Fruit fly (Drosophila melanogaster): Measurements from ENCODE around the gene Idgf2.
A peak's percentile ranks its signal among the peaks of the same experiment; 100 is the strongest.

Idgf2 gene

DNA sequence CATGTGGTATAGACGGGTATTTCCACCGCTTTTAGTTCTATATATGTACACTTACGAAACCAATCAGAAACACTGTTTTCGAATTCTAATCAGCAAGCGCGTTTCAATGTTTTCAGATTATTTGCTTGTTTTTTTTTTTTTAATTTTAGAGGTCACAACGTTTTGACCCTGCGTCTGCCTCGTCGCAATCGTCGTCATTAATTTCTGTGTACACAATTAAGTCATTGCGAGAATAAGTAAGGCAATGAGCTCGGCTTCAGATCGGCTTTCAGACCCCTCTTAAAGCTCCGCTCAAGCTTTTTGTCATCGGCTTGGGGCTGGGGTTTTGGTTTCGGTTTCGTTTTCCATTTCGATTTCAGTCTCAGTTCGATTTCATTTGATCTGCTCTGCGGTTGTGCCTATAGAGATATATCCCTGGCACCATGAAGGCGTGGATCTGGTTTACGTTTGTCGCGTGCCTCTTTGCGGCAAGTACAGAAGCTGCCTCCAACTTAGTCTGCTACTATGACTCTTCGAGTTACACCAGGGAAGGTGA is at the start of gene Idgf2:
Idgf2 (plus strand) TSS at position 356 of the 535 bp plus-strand sequence.
- no peak for TF ChIP-seq psq (optimal IDR thresholded peaks at IDR 0.05)
- no peak for TF ChIP-seq usp (GFP tag; optimal IDR thresholded peaks at IDR 0.05)
- TF ChIP-seq Dll (optimal IDR thresholded peaks at IDR 0.05) = no peak
- TF ChIP-seq CG8478 (optimal IDR thresholded peaks at IDR 0.05) = no peak
- no peak for TF ChIP-seq pan (optimal IDR thresholded peaks at IDR 0.05)

DNA sequence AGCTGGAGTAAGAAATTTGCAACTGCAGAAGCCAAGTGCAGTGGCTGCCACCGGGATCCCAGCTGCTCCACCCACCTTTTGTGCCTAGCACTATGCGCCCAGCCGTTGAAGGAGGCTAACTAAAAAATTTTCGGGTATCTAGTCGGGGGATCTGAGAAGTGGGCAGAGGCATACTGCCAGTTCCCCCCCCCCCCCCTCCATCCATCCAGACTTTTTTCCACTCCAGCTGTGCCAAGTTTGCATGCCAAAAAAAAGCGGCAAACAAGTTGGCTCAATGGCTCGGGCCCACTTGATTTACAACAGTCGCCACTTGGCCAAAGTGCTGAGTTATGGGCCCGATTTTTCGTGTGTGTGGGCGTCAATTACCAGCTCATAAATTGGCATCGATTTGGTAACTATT is 49.6 kb upstream of the Idgf2 start:
- no peak for TF ChIP-seq psq (optimal IDR thresholded peaks at IDR 0.05)
- TF ChIP-seq Dll (optimal IDR thresholded peaks at IDR 0.05) = no peak
- TF ChIP-seq usp (GFP tag; optimal IDR thresholded peaks at IDR 0.05) = no peak
- no peak for TF ChIP-seq EcR (GFP tag; optimal IDR thresholded peaks at IDR 0.05)
- no peak for TF ChIP-seq CG8478 (optimal IDR thresholded peaks at IDR 0.05)
- TF ChIP-seq pan (optimal IDR thresholded peaks at IDR 0.05) = no peak

dm6 chr2L:16402512-16402911 is 44.6 kb upstream of the Idgf2 start:
- TF ChIP-seq usp (GFP tag; optimal IDR thresholded peaks at IDR 0.05) = no peak
- no peak for TF ChIP-seq EcR (GFP tag; optimal IDR thresholded peaks at IDR 0.05)
- TF ChIP-seq Dll (optimal IDR thresholded peaks at IDR 0.05) = no peak
- TF ChIP-seq psq (optimal IDR thresholded peaks at IDR 0.05) = no peak
- no peak for TF ChIP-seq pan (optimal IDR thresholded peaks at IDR 0.05)

dm6 chr2L:16406523-16406922 is 40.6 kb upstream of the Idgf2 start:
- TF ChIP-seq usp (GFP tag; optimal IDR thresholded peaks at IDR 0.05) = no peak
- no peak for TF ChIP-seq CG8478 (optimal IDR thresholded peaks at IDR 0.05)
- no peak for TF ChIP-seq pan (optimal IDR thresholded peaks at IDR 0.05)
- no peak for TF ChIP-seq psq (optimal IDR thresholded peaks at IDR 0.05)
- TF ChIP-seq Dll (optimal IDR thresholded peaks at IDR 0.05) = no peak
- TF ChIP-seq EcR (GFP tag; optimal IDR thresholded peaks at IDR 0.05) = no peak

- no peak for TF ChIP-seq psq (optimal IDR thresholded peaks at IDR 0.05)
- no peak for TF ChIP-seq EcR (GFP tag; optimal IDR thresholded peaks at IDR 0.05)
- TF ChIP-seq usp (GFP tag; optimal IDR thresholded peaks at IDR 0.05) = no peak
- TF ChIP-seq Dll (optimal IDR thresholded peaks at IDR 0.05) = no peak
- TF ChIP-seq pan (optimal IDR thresholded peaks at IDR 0.05) = no peak
- TF ChIP-seq CG8478 (optimal IDR thresholded peaks at IDR 0.05) = no peak
Measured at dm6 chr2L:16407305-16407704, 39.8 kb upstream of the Idgf2 start.

dm6 chr2L:16413772-16414171 is 33.4 kb upstream of the Idgf2 start:
- TF ChIP-seq EcR (GFP tag; optimal IDR thresholded peaks at IDR 0.05) = no peak
- no peak for TF ChIP-seq pan (optimal IDR thresholded peaks at IDR 0.05)
- TF ChIP-seq usp (GFP tag; optimal IDR thresholded peaks at IDR 0.05) = no peak
- no peak for TF ChIP-seq psq (optimal IDR thresholded peaks at IDR 0.05)
- no peak for TF ChIP-seq CG8478 (optimal IDR thresholded peaks at IDR 0.05)
- TF ChIP-seq Dll (optimal IDR thresholded peaks at IDR 0.05) = no peak

DNA sequence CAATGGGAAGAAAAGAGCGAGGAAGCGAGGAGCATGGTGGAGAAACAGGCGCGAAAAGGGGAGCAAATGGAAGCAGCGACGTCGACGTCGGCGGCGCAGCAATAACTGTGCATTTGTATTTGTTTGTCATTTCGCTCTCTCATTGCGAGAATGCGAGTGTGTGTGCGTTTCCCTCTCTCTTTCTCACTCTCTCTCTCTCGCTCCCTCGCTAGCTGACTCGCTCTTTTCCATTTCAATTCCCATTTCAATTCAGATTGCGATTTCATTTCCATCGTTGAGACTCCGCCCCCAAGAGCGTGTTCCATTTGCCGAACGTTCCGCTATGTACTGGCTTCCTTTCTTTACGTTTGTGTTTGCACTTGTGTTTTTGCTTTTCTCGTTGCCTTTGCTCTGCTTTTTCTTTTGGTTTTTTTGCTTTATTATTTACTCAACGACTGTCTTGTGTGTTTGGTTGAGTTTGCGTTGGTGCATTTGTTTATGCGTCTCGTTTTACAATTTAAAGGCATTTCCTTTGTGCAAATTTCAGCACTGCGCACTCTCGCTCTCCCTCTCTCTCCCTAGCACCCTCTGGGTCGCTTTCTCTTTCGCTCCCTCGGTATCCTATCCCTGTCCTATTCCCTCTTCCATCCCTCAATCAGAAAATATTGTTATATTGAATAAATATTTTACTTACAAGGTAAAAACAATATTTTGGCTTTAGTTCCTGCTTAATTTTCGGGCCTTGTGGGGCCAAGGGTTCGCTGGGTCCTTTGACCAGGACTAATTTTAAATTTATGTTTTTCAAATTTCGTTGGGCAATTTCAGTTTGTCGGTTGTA is 24.3 kb upstream of the Idgf2 start:
- TF ChIP-seq Dll (optimal IDR thresholded peaks at IDR 0.05) = no peak
- no peak for TF ChIP-seq usp (GFP tag; optimal IDR thresholded peaks at IDR 0.05)
- TF ChIP-seq psq (optimal IDR thresholded peaks at IDR 0.05) = no peak
- no peak for TF ChIP-seq pan (optimal IDR thresholded peaks at IDR 0.05)
- peak; percentile 86 for TF ChIP-seq CG8478 (optimal IDR thresholded peaks at IDR 0.05)

DNA sequence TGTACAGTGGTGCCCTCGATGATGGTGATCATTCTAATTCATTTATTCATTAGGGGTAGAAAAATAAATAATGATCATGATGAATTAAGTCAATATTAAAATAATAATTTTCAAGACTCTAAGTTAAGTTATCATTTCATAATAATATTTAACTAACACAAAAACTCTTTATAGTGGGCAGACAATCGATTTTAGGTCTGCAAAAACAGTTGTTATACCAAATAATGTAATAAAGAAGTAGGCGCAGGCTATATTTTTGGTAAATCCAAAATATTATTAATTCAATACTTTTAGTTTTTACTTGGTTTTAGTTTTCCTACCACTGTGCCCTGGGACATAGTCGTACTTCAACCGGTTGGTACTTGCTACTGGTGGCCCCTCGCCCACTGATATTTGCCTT is 11.5 kb upstream of the Idgf2 start:
- TF ChIP-seq Dll (optimal IDR thresholded peaks at IDR 0.05) = no peak
- no peak for TF ChIP-seq usp (GFP tag; optimal IDR thresholded peaks at IDR 0.05)
- no peak for TF ChIP-seq EcR (GFP tag; optimal IDR thresholded peaks at IDR 0.05)
- no peak for TF ChIP-seq psq (optimal IDR thresholded peaks at IDR 0.05)
- TF ChIP-seq pan (optimal IDR thresholded peaks at IDR 0.05) = no peak
- TF ChIP-seq CG8478 (optimal IDR thresholded peaks at IDR 0.05) = no peak

- no peak for TF ChIP-seq usp (GFP tag; optimal IDR thresholded peaks at IDR 0.05)
- no peak for TF ChIP-seq psq (optimal IDR thresholded peaks at IDR 0.05)
- TF ChIP-seq EcR (GFP tag; optimal IDR thresholded peaks at IDR 0.05) = no peak
- no peak for TF ChIP-seq Dll (optimal IDR thresholded peaks at IDR 0.05)
- TF ChIP-seq CG8478 (optimal IDR thresholded peaks at IDR 0.05) = no peak
- no peak for TF ChIP-seq pan (optimal IDR thresholded peaks at IDR 0.05)
Measured at dm6 chr2L:16437945-16438344, 9.2 kb upstream of the Idgf2 start.

dm6 chr2L:16442620-16443019 is 4.5 kb upstream of the Idgf2 start:
- TF ChIP-seq Dll (optimal IDR thresholded peaks at IDR 0.05) (no peak), pan (optimal IDR thresholded peaks at IDR 0.05) (no peak), usp (GFP tag; optimal IDR thresholded peaks at IDR 0.05) (no peak), EcR (GFP tag; optimal IDR thresholded peaks at IDR 0.05) (no peak), psq (optimal IDR thresholded peaks at IDR 0.05) (no peak), CG8478 (optimal IDR thresholded peaks at IDR 0.05) (no peak)

DNA sequence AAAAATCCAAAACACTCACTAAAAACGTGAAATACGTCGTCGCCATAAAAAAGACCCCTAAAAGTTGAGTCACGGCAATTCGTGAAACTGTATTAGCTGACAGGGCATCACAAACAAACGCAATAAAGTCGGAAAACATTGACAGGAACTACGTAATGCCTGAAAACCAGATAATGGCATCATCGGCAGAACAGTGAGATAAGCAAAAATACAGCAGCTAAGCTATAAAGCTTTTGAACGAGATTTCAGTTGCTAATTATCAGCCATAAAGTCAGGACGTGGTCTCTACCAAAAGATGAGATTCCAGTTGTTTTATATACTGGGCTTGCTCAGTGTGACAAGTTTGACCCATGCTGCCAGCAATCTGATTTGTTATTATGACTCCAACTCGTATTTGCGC is 2.1 kb upstream of the Idgf2 start, which contains the start of gene Idgf1:
Idgf1 (plus strand) TSS at position 245 of the 400 bp plus-strand sequence.
- TF ChIP-seq CG8478 (optimal IDR thresholded peaks at IDR 0.05) (no peak), psq (optimal IDR thresholded peaks at IDR 0.05) (no peak), Dll (optimal IDR thresholded peaks at IDR 0.05) (no peak), usp (GFP tag; optimal IDR thresholded peaks at IDR 0.05) (no peak), EcR (GFP tag; optimal IDR thresholded peaks at IDR 0.05) (no peak), pan (optimal IDR thresholded peaks at IDR 0.05) (no peak)

dm6 chr2L:16447875-16448412 is 814 bp downstream of the Idgf2 start:
- TF ChIP-seq EcR (GFP tag; optimal IDR thresholded peaks at IDR 0.05) (peak in 1 of 2 experiments; percentile 84), CG8478 (optimal IDR thresholded peaks at IDR 0.05) (no peak)
